Worm (Caenorhabditis elegans) whole organism, L4/young adult: ENCODE measurements around the gene ugt-33.

Experiments used
- W03F9.2 ChIP-seq: fragments of 150-350 bp; optimal IDR thresholded peaks from 2 replicates; lab custom pipeline; 2014; ENCODE audit warnings: missing biosample characterization, missing genetic modification characterization
- dao-5 ChIP-seq: sonication (generic microtip); optimal IDR thresholded peaks from 2 replicates; lab custom pipeline; 2016; ENCODE audit warnings: missing genotype, missing genetic modification characterization, moderate library complexity, missing compliant biosample characterization
- him-1 ChIP-seq: sonication (generic microtip); optimal IDR thresholded peaks from 2 replicates; lab custom pipeline; 2016; ENCODE audit warnings: missing genotype, missing genetic modification reagents, missing genetic modification characterization, missing compliant biosample characterization

ce11 chrV:10536808-10537207 is 43.6 kb downstream of the ugt-33 start:
- TF ChIP-seq him-1 (tag; lab: Kevin White, UChicago) (peak; percentile 88), W03F9.2 (peak; percentile 72), dao-5 (tag; lab: Kevin White, UChicago) (no peak)
